Worm (Caenorhabditis elegans): ENCODE data around the gene nep-22.
A peak's percentile ranks its signal among the peaks of the same experiment; 100 is the strongest.

Gene nep-22

ce11 chrX:9078149-9078548, 43.8 kb downstream of the nep-22 start (continued):
- TF ChIP-seq D1046.2 (GFP tag; IDR thresholded peaks at IDR 0.05) (no peak), daf-12 (tag; optimal IDR thresholded peaks at IDR 0.05) (no peak), nhr-41 (GFP tag; IDR thresholded peaks at IDR 0.05) (no peak), madf-9 (GFP tag; conservative IDR thresholded peaks at IDR 0.05) (peak; percentile 58), lin-29 (GFP tag; IDR thresholded peaks at IDR 0.05) (no peak), nhr-102 (tag; optimal IDR thresholded peaks at IDR 0.05) (no peak), dmd-6 (GFP tag; IDR thresholded peaks at IDR 0.05) (peak; percentile 42), ceh-82 (tag; optimal IDR thresholded peaks at IDR 0.05) (no peak), hlh-11 (tag; optimal IDR thresholded peaks at IDR 0.05) (peak; percentile 12), F10B5.3 (tag; optimal IDR thresholded peaks at IDR 0.05) (no peak), Y5F2A.4 (GFP tag; optimal IDR thresholded peaks at IDR 0.05) (peak; percentile 30), fkh-10 (GFP tag; optimal IDR thresholded peaks at IDR 0.05) (no peak), hmg-1.1 (GFP tag; IDR thresholded peaks at IDR 0.05) (peak; percentile 73), nhr-76 (tag; optimal IDR thresholded peaks at IDR 0.05) (no peak), php-3 (GFP tag; IDR thresholded peaks at IDR 0.05) (no peak; the same call in 1 of the 2 replicates), nhr-111 (GFP tag; optimal IDR thresholded peaks at IDR 0.05) (peak; percentile 18), nhr-25 (tag; optimal IDR thresholded peaks at IDR 0.05; ENCODE audit: borderline replicate concordance, insufficient read depth) (no peak), unc-39 (tag; optimal IDR thresholded peaks at IDR 0.05) (no peak), duxl-1 (tag; optimal IDR thresholded peaks at IDR 0.05; ENCODE audit: poor library complexity) (peak; percentile 53), saeg-2 (GFP tag; IDR thresholded peaks at IDR 0.05) (no peak), mxl-3 (GFP tag; optimal IDR thresholded peaks at IDR 0.05) (no peak), snpc-1.2 (GFP tag; IDR thresholded peaks at IDR 0.05) (no peak; the same call in 1 of the 2 replicates), ctbp-1 (GFP tag; IDR thresholded peaks at IDR 0.05) (no peak; the same call in 1 of the 2 replicates), egl-43 (GFP tag; IDR thresholded peaks at IDR 0.05) (no peak), F44E2.7 (GFP tag; IDR thresholded peaks at IDR 0.05) (0 out of 2 replicates have a peak, but pooled peaks have one; percentile 51), ZK337.2 (GFP tag; IDR thresholded peaks at IDR 0.05) (no peak), aha-1 (tag) (peak; percentile 97), T26A8.4 (GFP tag; IDR thresholded peaks at IDR 0.05) (no peak)

ce11 chrX:9081212-9081611, 46.9 kb downstream of the nep-22 start:
- no peak for TF ChIP-seq ama-1 (optimal IDR thresholded peaks at IDR 0.05)
- TF ChIP-seq daf-8 (GFP tag; IDR thresholded peaks at IDR 0.05), result no peak
- TF ChIP-seq nhr-28 (tag; optimal IDR thresholded peaks at IDR 0.05), result peak; percentile 31
- no peak for TF ChIP-seq daf-19 (GFP tag; conservative IDR thresholded peaks at IDR 0.05)
- no peak for TF ChIP-seq daf-16 (GFP tag; optimal IDR thresholded peaks at IDR 0.05)
- TF ChIP-seq daf-16 (tag; optimal IDR thresholded peaks at IDR 0.05), result peak; percentile 28
- no peak for TF ChIP-seq set-16 (GFP tag; IDR thresholded peaks at IDR 0.05)
- peak; percentile 54 for TF ChIP-seq pqm-1 (tag; optimal IDR thresholded peaks at IDR 0.05)
- no peak for TF ChIP-seq zip-11 (GFP tag; IDR thresholded peaks at IDR 0.05)

ce11 chrX:9082646-9083045, 48.3 kb downstream of the nep-22 start, which contains the start of gene ajm-1:
TSS of gene ajm-1 (plus strand) at chrX:9082946.
- TF ChIP-seq lin-15B (tag; optimal IDR thresholded peaks at IDR 0.05) (no peak), zfp-2 (tag; optimal IDR thresholded peaks at IDR 0.05) (no peak), dve-1 (tag; optimal IDR thresholded peaks at IDR 0.05; ENCODE audit: insufficient read depth) (no peak), F10B5.3 (tag; optimal IDR thresholded peaks at IDR 0.05) (no peak), spr-1 (tag; optimal IDR thresholded peaks at IDR 0.05) (no peak), nhr-42 (GFP tag; IDR thresholded peaks at IDR 0.05) (no peak), hlh-11 (tag; optimal IDR thresholded peaks at IDR 0.05) (no peak), dmd-8 (GFP tag; IDR thresholded peaks at IDR 0.05) (no peak), ceh-20 (GFP tag; IDR thresholded peaks at IDR 0.05) (no peak), tag-97 (GFP tag; IDR thresholded peaks at IDR 0.05) (no peak), nhr-11 (tag; optimal IDR thresholded peaks at IDR 0.05) (no peak), daf-16 (GFP tag; optimal IDR thresholded peaks at IDR 0.05) (no peak), daf-16 (tag; optimal IDR thresholded peaks at IDR 0.05) (no peak), nhr-6 (tag; optimal IDR thresholded peaks at IDR 0.05) (no peak), snpc-1.2 (GFP tag; IDR thresholded peaks at IDR 0.05) (no peak), R02D3.7 (tag; optimal IDR thresholded peaks at IDR 0.05) (no peak), vab-7 (GFP tag; IDR thresholded peaks at IDR 0.05) (no peak), daf-8 (GFP tag; IDR thresholded peaks at IDR 0.05) (no peak), unc-62 (GFP tag; optimal IDR thresholded peaks at IDR 0.05 in 1 of 2) (no peak), unc-62 (tag; optimal IDR thresholded peaks at IDR 0.05) (no peak), nhr-111 (GFP tag; optimal IDR thresholded peaks at IDR 0.05) (no peak)

Data from whole organism, L4 larva.